Worm (Caenorhabditis elegans): ENCODE results near the gene sbp-1.

The sbp-1 gene

DNA sequence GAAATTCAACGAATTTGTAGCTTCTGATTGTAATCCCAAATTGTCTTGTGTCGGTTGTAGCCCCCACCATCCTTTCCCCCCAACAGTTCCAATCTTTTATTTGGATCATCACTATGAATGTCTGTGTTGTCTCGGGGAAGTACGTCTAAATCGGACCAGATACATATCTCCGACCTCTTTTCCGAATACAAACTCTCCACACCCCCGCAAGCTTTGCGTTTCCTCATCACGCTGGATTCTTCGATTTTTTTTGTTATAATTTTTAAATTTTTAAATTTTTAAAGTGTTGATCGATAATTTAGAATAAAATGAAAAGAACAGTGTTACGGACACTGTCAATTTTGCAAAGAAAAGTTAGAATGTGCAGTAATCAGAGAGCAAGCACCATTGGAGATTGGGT, 60.4 kb downstream of the sbp-1 start, which contains the start of gene subs-4:
Gene subs-4, plus strand, starts transcription at position 301 of the 400 bp plus-strand sequence.
- no peak for TF ChIP-seq nhr-28 (tag; optimal IDR thresholded peaks at IDR 0.05)
- TF ChIP-seq elt-1 (tag; optimal IDR thresholded peaks at IDR 0.05; ENCODE audit: borderline replicate concordance, insufficient read depth), result peak; percentile 47

- TF ChIP-seq drap-1 (GFP tag; optimal IDR thresholded peaks at IDR 0.05) (no peak), M03D4.4 (tag; optimal IDR thresholded peaks at IDR 0.05) (peak; percentile 22), nhr-28 (tag; optimal IDR thresholded peaks at IDR 0.05) (no peak), hlh-1 (tag; optimal IDR thresholded peaks at IDR 0.05) (peak; percentile 91)
These were observed 61.8 kb downstream of the sbp-1 start for ce11 chrIII:11380555-11380954.

- TF ChIP-seq ceh-83 (GFP tag; optimal IDR thresholded peaks at IDR 0.05), result no peak
- no peak for TF ChIP-seq elt-1 (tag; optimal IDR thresholded peaks at IDR 0.05; ENCODE audit: borderline replicate concordance, insufficient read depth)
- no peak for TF ChIP-seq mep-1 (tag; optimal IDR thresholded peaks at IDR 0.05)
- TF ChIP-seq nhr-28 (tag; optimal IDR thresholded peaks at IDR 0.05), result no peak
- no peak for TF ChIP-seq ztf-11 (tag; optimal IDR thresholded peaks at IDR 0.05)
- no peak for TF ChIP-seq bed-3 (GFP tag; optimal IDR thresholded peaks at IDR 0.05)
- TF ChIP-seq nhr-2 (tag; optimal IDR thresholded peaks at IDR 0.05), result no peak
- no peak for TF ChIP-seq mab-5 (tag; optimal IDR thresholded peaks at IDR 0.05)
- no peak for TF ChIP-seq blmp-1 (tag; optimal IDR thresholded peaks at IDR 0.05)
- TF ChIP-seq sem-2 (GFP tag; optimal IDR thresholded peaks at IDR 0.05), result no peak
- TF ChIP-seq flh-1 (GFP tag; optimal IDR thresholded peaks at IDR 0.05), result no peak
These were observed 63.5 kb downstream of the sbp-1 start for ce11 chrIII:11378910-11379309.

ce11 chrIII:11378450-11378849, 63.9 kb downstream of the sbp-1 start:
- no peak for TF ChIP-seq ceh-39 (tag; optimal IDR thresholded peaks at IDR 0.05)
- no peak for TF ChIP-seq lin-32 (GFP tag; optimal IDR thresholded peaks at IDR 0.05)
- no peak for TF ChIP-seq flh-1 (GFP tag; optimal IDR thresholded peaks at IDR 0.05)
- TF ChIP-seq zip-8 (tag; optimal IDR thresholded peaks at IDR 0.05), result no peak
- no peak for TF ChIP-seq nhr-76 (tag; optimal IDR thresholded peaks at IDR 0.05)
- TF ChIP-seq M03D4.4 (tag; optimal IDR thresholded peaks at IDR 0.05), result no peak
- no peak for TF ChIP-seq elt-3 (tag; optimal IDR thresholded peaks at IDR 0.05)
- no peak for TF ChIP-seq lin-13 (tag; optimal IDR thresholded peaks at IDR 0.05)
- TF ChIP-seq ham-2 (GFP tag; optimal IDR thresholded peaks at IDR 0.05), result no peak
- no peak for TF ChIP-seq bed-3 (GFP tag; optimal IDR thresholded peaks at IDR 0.05)
- TF ChIP-seq drap-1 (GFP tag; optimal IDR thresholded peaks at IDR 0.05), result no peak
- TF ChIP-seq nhr-12 (tag; optimal IDR thresholded peaks at IDR 0.05), result no peak
- TF ChIP-seq tbx-8 (GFP tag; optimal IDR thresholded peaks at IDR 0.05), result no peak
- no peak for TF ChIP-seq lsy-2 (tag; optimal IDR thresholded peaks at IDR 0.05)
- TF ChIP-seq mls-2 (tag; optimal IDR thresholded peaks at IDR 0.05), result no peak
- TF ChIP-seq mab-5 (tag; optimal IDR thresholded peaks at IDR 0.05), result no peak
- no peak for TF ChIP-seq ces-1 (GFP tag; optimal IDR thresholded peaks at IDR 0.05)
- TF ChIP-seq ztf-11 (tag; optimal IDR thresholded peaks at IDR 0.05), result no peak
- TF ChIP-seq nhr-28 (tag; optimal IDR thresholded peaks at IDR 0.05), result no peak
- no peak for TF ChIP-seq mep-1 (tag; optimal IDR thresholded peaks at IDR 0.05)
